4 worm cellular contexts compared by ENCODE assay signal in the genomic region with DNA sequence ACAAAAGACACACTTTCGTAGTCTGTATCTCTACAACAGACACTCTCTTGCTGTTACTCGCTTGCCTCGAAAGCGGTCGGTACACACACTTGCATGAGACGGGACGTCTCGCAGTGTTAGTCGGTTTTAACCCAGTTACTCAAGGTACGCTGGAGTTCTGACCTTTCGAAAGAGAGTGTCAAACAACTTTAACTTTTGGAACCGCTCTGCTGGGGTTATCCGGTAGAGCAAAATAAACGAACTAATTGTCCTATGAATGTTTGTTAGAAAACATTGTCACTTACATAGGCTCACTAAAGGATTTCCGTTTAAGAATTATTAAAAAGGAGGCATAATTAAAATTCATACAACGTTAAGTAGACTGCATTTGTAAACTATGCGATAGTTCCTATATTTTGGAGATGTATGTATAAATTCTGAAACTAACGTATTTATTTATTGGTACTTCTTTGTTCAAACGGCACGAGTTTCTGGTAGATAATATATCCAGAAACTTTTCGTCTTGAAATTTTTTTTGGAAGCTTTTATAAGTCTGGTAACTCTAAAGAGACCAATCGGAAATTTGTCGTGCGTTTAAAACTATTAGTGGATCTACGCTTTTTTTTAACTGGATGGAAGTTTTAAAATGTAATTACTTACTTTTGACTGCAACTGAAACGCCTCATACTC.
TF ChIP-seq lines count a peak whose summit lies in the region.

No protein-coding gene starts in this region.

TF ChIP-seq in whole organism, L2 larva, 48 proteins besides CTCF, POLR2A, EP300 and RAD21 (continued from another document):
- TF ChIP-seq nhr-10 (tag; optimal IDR thresholded peaks at IDR 0.05; lab: Kevin White, UChicago), result peak; percentile 95
- peak; percentile 87 for TF ChIP-seq ceh-82 (tag; optimal IDR thresholded peaks at IDR 0.05; lab: Kevin White, UChicago)
- TF ChIP-seq nhr-12 (tag; optimal IDR thresholded peaks at IDR 0.05; lab: Kevin White, UChicago), result peak; percentile 74
- TF ChIP-seq gmeb-1 (tag; optimal IDR thresholded peaks at IDR 0.05; lab: Kevin White, UChicago), result peak; percentile 95
- TF ChIP-seq aly-2 (tag; optimal IDR thresholded peaks at IDR 0.05; lab: Kevin White, UChicago), result peak; percentile 100
- TF ChIP-seq fos-1 (tag; optimal IDR thresholded peaks at IDR 0.05; lab: Kevin White, UChicago), result peak; percentile 98
- TF ChIP-seq mbf-1 (tag; optimal IDR thresholded peaks at IDR 0.05; lab: Kevin White, UChicago), result peak; percentile 61
- TF ChIP-seq Y55F3AM.14 (GFP tag; optimal IDR thresholded peaks at IDR 0.05; lab: Kevin White, UChicago), result peak; percentile 95
- peak; percentile 100 for TF ChIP-seq ama-1 (optimal IDR thresholded peaks at IDR 0.05; lab: Kevin White, UChicago)
- TF ChIP-seq snpc-4 (tag; optimal IDR thresholded peaks at IDR 0.05; lab: Kevin White, UChicago), result peak; percentile 100
- TF ChIP-seq lin-39 (tag; optimal IDR thresholded peaks at IDR 0.05; lab: Kevin White, UChicago), result peak; percentile 91
- peak; percentile 99 for TF ChIP-seq crh-2 (tag; optimal IDR thresholded peaks at IDR 0.05; lab: Kevin White, UChicago)
- peak; percentile 97 for TF ChIP-seq nhr-25 (tag; optimal IDR thresholded peaks at IDR 0.05; lab: Kevin White, UChicago)
- TF ChIP-seq elt-1 (tag; optimal IDR thresholded peaks at IDR 0.05; lab: Kevin White, UChicago), result no peak
- no peak for TF ChIP-seq elt-3 (tag; optimal IDR thresholded peaks at IDR 0.05; lab: Kevin White, UChicago)
- TF ChIP-seq F13H6.1 (tag; optimal IDR thresholded peaks at IDR 0.05; lab: Kevin White, UChicago), result peak; percentile 98
- TF ChIP-seq sma-9 (GFP tag; optimal IDR thresholded peaks at IDR 0.05; lab: Kevin White, UChicago), result peak; percentile 99
- peak; percentile 73 for TF ChIP-seq sma-9 (tag; optimal IDR thresholded peaks at IDR 0.05; lab: Kevin White, UChicago)
- TF ChIP-seq nhr-6 (tag; optimal IDR thresholded peaks at IDR 0.05; lab: Kevin White, UChicago), result peak; percentile 98
- TF ChIP-seq lin-11 (tag; optimal IDR thresholded peaks at IDR 0.05; lab: Kevin White, UChicago), result peak; percentile 98
- TF ChIP-seq nhr-237 (tag; optimal IDR thresholded peaks at IDR 0.05; lab: Kevin White, UChicago), result peak; percentile 88
- TF ChIP-seq nhr-23 (tag; optimal IDR thresholded peaks at IDR 0.05; lab: Kevin White, UChicago), result no peak
- TF ChIP-seq lsy-2 (tag; optimal IDR thresholded peaks at IDR 0.05; lab: Kevin White, UChicago), result peak; percentile 94 to 97
- TF ChIP-seq ztf-4 (tag; optimal IDR thresholded peaks at IDR 0.05; lab: Kevin White, UChicago), result peak; percentile 99
- TF ChIP-seq lin-13 (GFP tag; optimal IDR thresholded peaks at IDR 0.05; lab: Kevin White, UChicago), result peak; percentile 98
- peak; percentile 99 for TF ChIP-seq egl-27 (tag; optimal IDR thresholded peaks at IDR 0.05; lab: Kevin White, UChicago)
- peak; percentile 65 for TF ChIP-seq nhr-77 (tag; optimal IDR thresholded peaks at IDR 0.05; lab: Kevin White, UChicago)
- TF ChIP-seq ztf-11 (tag; optimal IDR thresholded peaks at IDR 0.05; lab: Kevin White, UChicago), result peak; percentile 62
- peak; percentile 81 for TF ChIP-seq nhr-11 (tag; optimal IDR thresholded peaks at IDR 0.05; lab: Kevin White, UChicago)
TF ChIP-seq in whole organism, L2 larva: peak in this region for 43.

TF ChIP-seq in whole organism, L4 larva, 104 proteins besides CTCF, POLR2A, EP300 and RAD21 (continued from another document and continues in another):
- TF ChIP-seq mxl-3 (GFP tag; optimal IDR thresholded peaks at IDR 0.05; lab: Kevin White, UChicago), result peak; percentile 90
- TF ChIP-seq nhr-28 (tag; optimal IDR thresholded peaks at IDR 0.05; lab: Kevin White, UChicago), result peak; percentile 95
- peak; percentile 89 for TF ChIP-seq ceh-32 (tag; optimal IDR thresholded peaks at IDR 0.05; lab: Kevin White, UChicago; ENCODE audit: poor library complexity)
- peak; percentile 98 for TF ChIP-seq nhr-11 (tag; optimal IDR thresholded peaks at IDR 0.05; lab: Kevin White, UChicago)
- peak in 1 of 2 experiments; percentile 100 for TF ChIP-seq unc-62 (GFP tag; optimal IDR thresholded peaks at IDR 0.05 in 1 of 2; lab: Kevin White, UChicago)
- peak; percentile 94 for TF ChIP-seq unc-62 (tag; optimal IDR thresholded peaks at IDR 0.05; lab: Kevin White, UChicago)
- peak; percentile 95 for TF ChIP-seq daf-19 (GFP tag; conservative IDR thresholded peaks at IDR 0.05; lab: Robert Waterston, UW)
- peak; percentile 93 for TF ChIP-seq D1046.2 (GFP tag; IDR thresholded peaks at IDR 0.05; lab: Robert Waterston, UW)
- TF ChIP-seq nhr-25 (tag; optimal IDR thresholded peaks at IDR 0.05; lab: Kevin White, UChicago; ENCODE audit: borderline replicate concordance, insufficient read depth), result peak; percentile 97
- peak; percentile 100 for TF ChIP-seq aha-1 (tag; lab: Kevin White, UChicago)
- TF ChIP-seq nhr-111 (GFP tag; optimal IDR thresholded peaks at IDR 0.05; lab: Kevin White, UChicago), result peak; percentile 97
- peak; percentile 78 for TF ChIP-seq lim-7 (GFP tag; IDR thresholded peaks at IDR 0.05; lab: Robert Waterston, UW)
- peak; percentile 92 for TF ChIP-seq ztf-7 (tag; optimal IDR thresholded peaks at IDR 0.05; lab: Kevin White, UChicago)
- TF ChIP-seq arid-1 (GFP tag; conservative IDR thresholded peaks at IDR 0.05; lab: Robert Waterston, UW), result peak; percentile 96
- peak; percentile 79 for TF ChIP-seq snpc-1.2 (GFP tag; IDR thresholded peaks at IDR 0.05; lab: Robert Waterston, UW)
- peak; percentile 34 for TF ChIP-seq unc-130 (GFP tag; optimal IDR thresholded peaks at IDR 0.05; lab: Kevin White, UChicago)
- TF ChIP-seq nhr-10 (tag; optimal IDR thresholded peaks at IDR 0.05; lab: Kevin White, UChicago), result peak; percentile 96
- TF ChIP-seq ama-1 (optimal IDR thresholded peaks at IDR 0.05; lab: Kevin White, UChicago), result peak; percentile 100
- TF ChIP-seq madf-9 (GFP tag; conservative IDR thresholded peaks at IDR 0.05; lab: Robert Waterston, UW), result peak; percentile 94
- peak; percentile 65 for TF ChIP-seq lin-15B (tag; optimal IDR thresholded peaks at IDR 0.05; lab: Kevin White, UChicago)
- TF ChIP-seq zfp-2 (tag; optimal IDR thresholded peaks at IDR 0.05; lab: Kevin White, UChicago), result peak; percentile 79
- TF ChIP-seq rbr-2 (tag; optimal IDR thresholded peaks at IDR 0.05; lab: Kevin White, UChicago), result peak; percentile 98
- TF ChIP-seq F49E8.2 (tag; optimal IDR thresholded peaks at IDR 0.05; lab: Kevin White, UChicago; ENCODE audit: borderline replicate concordance), result peak; percentile 82
- TF ChIP-seq zip-11 (GFP tag; IDR thresholded peaks at IDR 0.05; lab: Robert Waterston, UW), result 0 out of 2 replicates have a peak, but pooled peaks have one; percentile 7
- TF ChIP-seq hlh-11 (tag; optimal IDR thresholded peaks at IDR 0.05; lab: Kevin White, UChicago), result peak; percentile 97
- TF ChIP-seq F37D6.2 (tag; optimal IDR thresholded peaks at IDR 0.05; lab: Kevin White, UChicago), result peak; percentile 96
- peak; percentile 65 for TF ChIP-seq nhr-237 (tag; optimal IDR thresholded peaks at IDR 0.05; lab: Kevin White, UChicago)
- peak; percentile 94 for TF ChIP-seq sdz-12 (GFP tag; optimal IDR thresholded peaks at IDR 0.05; lab: Kevin White, UChicago)
- peak; percentile 76; the same call in 1 of the 2 replicates for TF ChIP-seq Y75B8A.6 (GFP tag; IDR thresholded peaks at IDR 0.05; lab: Robert Waterston, UW)
- no peak for TF ChIP-seq ceh-82 (tag; optimal IDR thresholded peaks at IDR 0.05; lab: Kevin White, UChicago)
- peak; percentile 97 for TF ChIP-seq nhr-77 (tag; optimal IDR thresholded peaks at IDR 0.05; lab: Kevin White, UChicago)

TF ChIP-seq in whole organism, late embryonic, 69 proteins besides CTCF, POLR2A, EP300 and RAD21 (continued from another document and continues in another):
- TF ChIP-seq hlh-30 (tag; optimal IDR thresholded peaks at IDR 0.05; lab: Kevin White, UChicago; ENCODE audit: insufficient read depth), result peak; percentile 3
- TF ChIP-seq hlh-15 (tag; optimal IDR thresholded peaks at IDR 0.05; lab: Kevin White, UChicago), result peak; percentile 39
- TF ChIP-seq ceh-30 (tag; optimal IDR thresholded peaks at IDR 0.05; lab: Kevin White, UChicago), result peak; percentile 29
- TF ChIP-seq lin-11 (tag; optimal IDR thresholded peaks at IDR 0.05; lab: Kevin White, UChicago), result peak; percentile 68
- no peak for TF ChIP-seq odd-2 (tag; optimal IDR thresholded peaks at IDR 0.05; lab: Kevin White, UChicago)
- peak; percentile 59 for TF ChIP-seq che-1 (tag; optimal IDR thresholded peaks at IDR 0.05; lab: Kevin White, UChicago)
- TF ChIP-seq unc-55 (GFP tag; optimal IDR thresholded peaks at IDR 0.05; lab: Kevin White, UChicago), result peak; percentile 48
- TF ChIP-seq nhr-232 (tag; optimal IDR thresholded peaks at IDR 0.05; lab: Kevin White, UChicago), result peak; percentile 60
- TF ChIP-seq ttx-3 (tag; optimal IDR thresholded peaks at IDR 0.05; lab: Kevin White, UChicago), result peak; percentile 66
- TF ChIP-seq C08G9.2 (tag; optimal IDR thresholded peaks at IDR 0.05; lab: Kevin White, UChicago), result peak; percentile 49
- peak; percentile 59 for TF ChIP-seq pax-1 (tag; optimal IDR thresholded peaks at IDR 0.05; lab: Kevin White, UChicago)
- peak; percentile 98 for TF ChIP-seq unc-42 (tag; optimal IDR thresholded peaks at IDR 0.05; lab: Kevin White, UChicago)
- TF ChIP-seq ceh-24 (tag; optimal IDR thresholded peaks at IDR 0.05; lab: Kevin White, UChicago), result peak; percentile 23
- TF ChIP-seq tbx-7 (tag; optimal IDR thresholded peaks at IDR 0.05; lab: Kevin White, UChicago), result peak; percentile 29
- TF ChIP-seq ceh-14 (tag; optimal IDR thresholded peaks at IDR 0.05; lab: Kevin White, UChicago), result peak; percentile 90
- peak; percentile 51 for TF ChIP-seq eyg-1 (tag; optimal IDR thresholded peaks at IDR 0.05; lab: Kevin White, UChicago)
- TF ChIP-seq dmd-4 (tag; optimal IDR thresholded peaks at IDR 0.05; lab: Kevin White, UChicago; ENCODE audit: borderline replicate concordance), result no peak
- peak; percentile 95 for TF ChIP-seq ceh-18 (tag; optimal IDR thresholded peaks at IDR 0.05; lab: Kevin White, UChicago)
- no peak for TF ChIP-seq ceh-45 (GFP tag; IDR thresholded peaks at IDR 0.05; lab: Robert Waterston, UW)
- peak; percentile 56 for TF ChIP-seq gmeb-2 (tag; optimal IDR thresholded peaks at IDR 0.05; lab: Kevin White, UChicago)
- TF ChIP-seq hlh-6 (tag; optimal IDR thresholded peaks at IDR 0.05; lab: Kevin White, UChicago), result peak; percentile 48
- peak; percentile 63 for TF ChIP-seq ets-4 (tag; optimal IDR thresholded peaks at IDR 0.05; lab: Kevin White, UChicago)
- TF ChIP-seq ztf-16 (tag; optimal IDR thresholded peaks at IDR 0.05; lab: Kevin White, UChicago), result peak; percentile 77
- peak; percentile 78 for TF ChIP-seq rnt-1 (tag; optimal IDR thresholded peaks at IDR 0.05; lab: Kevin White, UChicago)
- peak; percentile 76 for TF ChIP-seq lim-6 (tag; optimal IDR thresholded peaks at IDR 0.05; lab: Kevin White, UChicago)
- TF ChIP-seq zip-5 (tag; optimal IDR thresholded peaks at IDR 0.05; lab: Kevin White, UChicago), result peak; percentile 31
- peak; percentile 36 for TF ChIP-seq sdc-2 (tag; optimal IDR thresholded peaks at IDR 0.05; lab: Kevin White, UChicago)
- peak; percentile 95 for TF ChIP-seq tbx-2 (tag; optimal IDR thresholded peaks at IDR 0.05; lab: Kevin White, UChicago)
- peak; percentile 68 for TF ChIP-seq sox-4 (tag; optimal IDR thresholded peaks at IDR 0.05; lab: Kevin White, UChicago)
- peak; percentile 58 for TF ChIP-seq Y22D7AL.16 (tag; optimal IDR thresholded peaks at IDR 0.05; lab: Kevin White, UChicago)
- TF ChIP-seq pha-2 (tag; optimal IDR thresholded peaks at IDR 0.05; lab: Kevin White, UChicago), result peak; percentile 80
- TF ChIP-seq ceh-31 (tag; optimal IDR thresholded peaks at IDR 0.05; lab: Kevin White, UChicago), result peak; percentile 91
- TF ChIP-seq ceh-48 (tag; optimal IDR thresholded peaks at IDR 0.05; lab: Kevin White, UChicago), result peak; percentile 18
- TF ChIP-seq sox-2 (GFP tag; IDR thresholded peaks at IDR 0.05; lab: Robert Waterston, UW), result peak; percentile 57
- TF ChIP-seq ama-1 (optimal IDR thresholded peaks at IDR 0.05; lab: Kevin White, UChicago), result peak; percentile 99

TF ChIP-seq in whole organism, mixed stage, embryonic, 35 proteins besides CTCF, POLR2A, EP300 and RAD21 (continued from another document):
- TF ChIP-seq ztf-11 (tag; optimal IDR thresholded peaks at IDR 0.05; lab: Kevin White, UChicago) (peak; percentile 83), ceh-39 (tag; optimal IDR thresholded peaks at IDR 0.05; lab: Kevin White, UChicago) (peak; percentile 74), flh-1 (GFP tag; optimal IDR thresholded peaks at IDR 0.05; lab: Kevin White, UChicago) (peak; percentile 29), sem-2 (GFP tag; optimal IDR thresholded peaks at IDR 0.05; lab: Kevin White, UChicago) (peak; percentile 76), nhr-2 (tag; optimal IDR thresholded peaks at IDR 0.05; lab: Kevin White, UChicago) (peak; percentile 86), ceh-43 (GFP tag; optimal IDR thresholded peaks at IDR 0.05; lab: Kevin White, UChicago) (peak; percentile 86), M03D4.4 (tag; optimal IDR thresholded peaks at IDR 0.05; lab: Kevin White, UChicago) (peak; percentile 86), nhr-76 (tag; optimal IDR thresholded peaks at IDR 0.05; lab: Kevin White, UChicago) (no peak), unc-120 (tag; optimal IDR thresholded peaks at IDR 0.05; lab: Kevin White, UChicago; ENCODE audit: poor library complexity, severe bottlenecking) (peak; percentile 94)
